Worm (Caenorhabditis elegans) whole organism, mixed stage, embryonic: Measurements from ENCODE around the gene lys-6.

Source experiments
- M03D4.4 ChIP-seq: sonication (generic microtip); optimal IDR thresholded peaks from 2 replicates; lab custom pipeline; 2017; ENCODE audit warnings: mild to moderate bottlenecking, missing genetic modification characterization, missing compliant biosample characterization
- bed-3 ChIP-seq: fragments of 200-800 bp; sonication (Bioruptor generic); optimal IDR thresholded peaks from 3 replicates; lab custom pipeline; 2018; ENCODE audit warnings: mild to moderate bottlenecking, missing genetic modification characterization, moderate library complexity, missing compliant biosample characterization
- blmp-1 ChIP-seq: fragments of 150-350 bp; optimal IDR thresholded peaks from 2 replicates; lab custom pipeline; 2014; ENCODE audit warnings: missing biosample characterization, missing genetic modification characterization
- ceh-39 ChIP-seq: fragments of 150-350 bp; optimal IDR thresholded peaks from 2 replicates; lab custom pipeline; 2014; ENCODE audit warnings: missing biosample characterization, missing genetic modification characterization
- ceh-43 ChIP-seq: fragments of 200-800 bp; sonication (Bioruptor generic); optimal IDR thresholded peaks from 2 replicates; lab custom pipeline; 2018; ENCODE audit warnings: mild to moderate bottlenecking, missing genetic modification characterization, moderate library complexity, missing compliant biosample characterization
- ceh-83 ChIP-seq: fragments of 200-800 bp; sonication (Bioruptor generic); optimal IDR thresholded peaks from 2 replicates; lab custom pipeline; 2018; ENCODE audit warnings: mild to moderate bottlenecking, missing genetic modification characterization, missing compliant biosample characterization
- ces-1 ChIP-seq: fragments of 150-350 bp; optimal IDR thresholded peaks from 2 replicates; lab custom pipeline; 2014; ENCODE audit warnings: missing biosample characterization, missing genetic modification reagents, missing genetic modification characterization
- cnd-1 ChIP-seq: fragments of 200-800 bp; sonication (Bioruptor generic); optimal IDR thresholded peaks from 2 replicates; lab custom pipeline; 2018; ENCODE audit warnings: mild to moderate bottlenecking, missing genetic modification characterization, missing compliant biosample characterization
- drap-1 ChIP-seq: fragments of 200-800 bp; sonication (Bioruptor generic); optimal IDR thresholded peaks from 3 replicates; lab custom pipeline; 2018; ENCODE audit warnings: mild to moderate bottlenecking, missing genetic modification characterization, missing compliant biosample characterization
- elt-1 ChIP-seq: sonication (generic microtip); optimal IDR thresholded peaks from 2 replicates; lab custom pipeline; 2017; ENCODE audit warnings: missing genetic modification characterization, mild to moderate bottlenecking, missing compliant biosample characterization, antibody characterized with exemption, moderate library complexity, borderline replicate concordance; ENCODE audit not compliant: insufficient read depth
- elt-3 ChIP-seq: fragments of 150-350 bp; optimal IDR thresholded peaks from 2 replicates; lab custom pipeline; 2014; ENCODE audit warnings: missing biosample characterization, missing genetic modification characterization
- flh-1 ChIP-seq: fragments of 200-800 bp; sonication (Bioruptor generic); optimal IDR thresholded peaks from 2 replicates; lab custom pipeline; 2018; ENCODE audit warnings: mild to moderate bottlenecking, missing genetic modification characterization, moderate library complexity, missing compliant biosample characterization
- ham-2 ChIP-seq: fragments of 200-800 bp; sonication (Bioruptor generic); optimal IDR thresholded peaks from 2 replicates; lab custom pipeline; 2018; ENCODE audit warnings: mild to moderate bottlenecking, missing genetic modification characterization, missing compliant biosample characterization
- hlh-1 ChIP-seq: fragments of 150-350 bp; optimal IDR thresholded peaks from 2 replicates; lab custom pipeline; 2014; ENCODE audit warnings: missing biosample characterization, missing genetic modification reagents, missing genetic modification characterization
- lin-13 ChIP-seq: fragments of 150-350 bp; optimal IDR thresholded peaks from 2 replicates; lab custom pipeline; 2014; ENCODE audit warnings: missing biosample characterization, missing genetic modification characterization
- lin-32 ChIP-seq: fragments of 200-800 bp; sonication (Bioruptor generic); optimal IDR thresholded peaks from 2 replicates; lab custom pipeline; 2018; ENCODE audit warnings: mild to moderate bottlenecking, missing genetic modification characterization, missing compliant biosample characterization
- lsy-2 ChIP-seq: fragments of 150-350 bp; optimal IDR thresholded peaks from 2 replicates; lab custom pipeline; 2014; ENCODE audit warnings: missing biosample characterization, missing genetic modification characterization
- mab-5 ChIP-seq: fragments of 150-350 bp; optimal IDR thresholded peaks from 2 replicates; lab custom pipeline; 2014; ENCODE audit warnings: missing biosample characterization, missing genetic modification characterization
- mep-1 ChIP-seq: fragments of 150-350 bp; optimal IDR thresholded peaks from 2 replicates; lab custom pipeline; 2017; ENCODE audit warnings: missing biosample characterization, missing genetic modification reagents, missing genetic modification characterization, inconsistent platforms
- mls-2 ChIP-seq: sonication (generic microtip); optimal IDR thresholded peaks from 2 replicates; lab custom pipeline; 2016; ENCODE audit warnings: mild to moderate bottlenecking, missing genetic modification characterization, moderate library complexity, missing compliant biosample characterization
- nhr-2 ChIP-seq: fragments of 150-350 bp; optimal IDR thresholded peaks from 2 replicates; lab custom pipeline; 2014; ENCODE audit warnings: missing biosample characterization, missing genetic modification characterization
- nhr-237 ChIP-seq: fragments of 150-350 bp; optimal IDR thresholded peaks from 2 replicates; lab custom pipeline; 2014; ENCODE audit warnings: missing biosample characterization, missing genetic modification characterization
- nhr-28 ChIP-seq: fragments of 150-350 bp; optimal IDR thresholded peaks from 2 replicates; lab custom pipeline; 2014; ENCODE audit warnings: missing biosample characterization, missing genetic modification characterization
- nhr-76 ChIP-seq: sonication (generic microtip); optimal IDR thresholded peaks from 2 replicates; lab custom pipeline; 2017; ENCODE audit warnings: missing biosample characterization, missing genetic modification characterization
- pha-4 ChIP-seq: fragments of 150-350 bp; optimal IDR thresholded peaks from 2 replicates; lab custom pipeline; 2018; ENCODE audit warnings: missing biosample characterization, missing genetic modification reagents, missing genetic modification characterization
- sem-2 ChIP-seq: fragments of 200-800 bp; sonication (Bioruptor generic); optimal IDR thresholded peaks from 2 replicates; lab custom pipeline; 2018; ENCODE audit warnings: mild to moderate bottlenecking, missing genetic modification characterization, missing compliant biosample characterization
- snpc-4 ChIP-seq: fragments of 150-350 bp; optimal IDR thresholded peaks from 2 replicates; lab custom pipeline; 2014; ENCODE audit warnings: missing biosample characterization, missing genetic modification characterization
- sptf-1 ChIP-seq: sonication (generic microtip); optimal IDR thresholded peaks from 2 replicates; lab custom pipeline; 2017; ENCODE audit warnings: mild to moderate bottlenecking, missing genetic modification characterization, moderate library complexity, missing compliant biosample characterization
- tbx-8 ChIP-seq: fragments of 200-800 bp; sonication (Bioruptor generic); optimal IDR thresholded peaks from 2 replicates; lab custom pipeline; 2018; ENCODE audit warnings: mild to moderate bottlenecking, missing genetic modification characterization, moderate library complexity, missing compliant biosample characterization
- unc-120 ChIP-seq: sonication (generic microtip); optimal IDR thresholded peaks from 2 replicates; lab custom pipeline; 2017; ENCODE audit warnings: missing genetic modification characterization, missing compliant biosample characterization; ENCODE audit not compliant: poor library complexity, severe bottlenecking
- unc-39 ChIP-seq: fragments of 150-350 bp; optimal IDR thresholded peaks from 2 replicates; lab custom pipeline; 2014; ENCODE audit warnings: missing biosample characterization, missing genetic modification characterization
- unc-62 ChIP-seq: fragments of 150-350 bp; optimal IDR thresholded peaks from 2 replicates; lab custom pipeline; 2014; ENCODE audit warnings: missing biosample characterization, missing genetic modification reagents, missing genetic modification characterization
- zip-8 ChIP-seq: fragments of 150-350 bp; optimal IDR thresholded peaks from 2 replicates; lab custom pipeline; 2014; ENCODE audit warnings: missing biosample characterization, missing genetic modification characterization
- ztf-11 ChIP-seq: fragments of 150-350 bp; optimal IDR thresholded peaks from 2 replicates; lab custom pipeline; 2014; ENCODE audit warnings: missing biosample characterization, missing genetic modification characterization

Gene lys-6

DNA sequence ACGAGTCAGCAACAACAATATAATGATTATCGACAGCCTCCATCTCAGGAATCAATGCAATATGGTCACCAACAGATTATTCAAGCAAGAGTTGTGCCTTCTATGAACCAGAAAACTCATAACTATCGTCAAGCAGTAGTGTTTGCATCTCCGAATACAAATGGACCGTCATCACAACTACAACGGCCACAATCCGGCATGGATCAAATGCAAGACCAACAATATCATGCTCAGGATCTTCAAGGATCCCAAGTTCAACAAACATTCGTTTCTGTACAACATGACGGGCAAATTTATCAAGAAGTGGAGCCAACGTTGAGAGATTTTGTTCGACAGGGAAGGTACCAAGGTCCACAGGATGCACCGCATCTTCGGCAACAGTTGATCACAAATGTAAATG, 30.7 kb downstream of the lys-6 start:
- TF ChIP-seq pha-4 (tag; lab: Kevin White, UChicago) (no peak), unc-120 (tag; lab: Kevin White, UChicago) (no peak), sptf-1 (no peak), nhr-2 (tag; lab: Kevin White, UChicago) (no peak), tbx-8 (GFP tag; lab: Kevin White, UChicago) (no peak), nhr-76 (tag; lab: Kevin White, UChicago) (no peak), ceh-83 (GFP tag; lab: Kevin White, UChicago) (no peak), mls-2 (tag; lab: Kevin White, UChicago) (no peak), elt-3 (tag; lab: Kevin White, UChicago) (no peak), hlh-1 (tag; lab: Kevin White, UChicago) (no peak), sem-2 (GFP tag; lab: Kevin White, UChicago) (no peak), mep-1 (tag; lab: Kevin White, UChicago) (no peak), ceh-39 (no peak), zip-8 (tag; lab: Kevin White, UChicago) (no peak), unc-39 (no peak), ham-2 (no peak), lin-32 (GFP tag; lab: Kevin White, UChicago) (no peak), unc-62 (GFP tag; lab: Kevin White, UChicago) (no peak), ztf-11 (tag; lab: Kevin White, UChicago) (no peak), snpc-4 (no peak)

- TF ChIP-seq hlh-1 (tag; lab: Kevin White, UChicago) (no peak), ceh-43 (GFP tag; lab: Kevin White, UChicago) (no peak), mep-1 (tag; lab: Kevin White, UChicago) (no peak), snpc-4 (no peak), lin-32 (GFP tag; lab: Kevin White, UChicago) (no peak), blmp-1 (no peak), mab-5 (no peak), M03D4.4 (tag; lab: Kevin White, UChicago) (no peak), lsy-2 (tag; lab: Kevin White, UChicago) (no peak), lin-13 (tag; lab: Kevin White, UChicago) (no peak), nhr-76 (tag; lab: Kevin White, UChicago) (no peak), unc-120 (tag; lab: Kevin White, UChicago) (peak; percentile 37), bed-3 (GFP tag; lab: Kevin White, UChicago) (no peak), nhr-237 (tag; lab: Kevin White, UChicago) (no peak), unc-39 (no peak), ces-1 (peak; percentile 40), elt-1 (tag; lab: Kevin White, UChicago) (no peak), sptf-1 (peak; percentile 33), drap-1 (GFP tag; lab: Kevin White, UChicago) (peak; percentile 40), zip-8 (tag; lab: Kevin White, UChicago) (no peak), unc-62 (GFP tag; lab: Kevin White, UChicago) (no peak), nhr-28 (tag; lab: Kevin White, UChicago) (no peak), cnd-1 (tag; lab: Kevin White, UChicago) (peak; percentile 13), ceh-83 (GFP tag; lab: Kevin White, UChicago) (no peak), ceh-39 (no peak), mls-2 (tag; lab: Kevin White, UChicago) (no peak), flh-1 (GFP tag; lab: Kevin White, UChicago) (no peak)
Measured at ce11 chrIV:11594191-11594673, 33.5 kb downstream of the lys-6 start, which contains the start of gene mig-38. Gene mig-38 (plus strand): TSS chrIV:11594244.

DNA sequence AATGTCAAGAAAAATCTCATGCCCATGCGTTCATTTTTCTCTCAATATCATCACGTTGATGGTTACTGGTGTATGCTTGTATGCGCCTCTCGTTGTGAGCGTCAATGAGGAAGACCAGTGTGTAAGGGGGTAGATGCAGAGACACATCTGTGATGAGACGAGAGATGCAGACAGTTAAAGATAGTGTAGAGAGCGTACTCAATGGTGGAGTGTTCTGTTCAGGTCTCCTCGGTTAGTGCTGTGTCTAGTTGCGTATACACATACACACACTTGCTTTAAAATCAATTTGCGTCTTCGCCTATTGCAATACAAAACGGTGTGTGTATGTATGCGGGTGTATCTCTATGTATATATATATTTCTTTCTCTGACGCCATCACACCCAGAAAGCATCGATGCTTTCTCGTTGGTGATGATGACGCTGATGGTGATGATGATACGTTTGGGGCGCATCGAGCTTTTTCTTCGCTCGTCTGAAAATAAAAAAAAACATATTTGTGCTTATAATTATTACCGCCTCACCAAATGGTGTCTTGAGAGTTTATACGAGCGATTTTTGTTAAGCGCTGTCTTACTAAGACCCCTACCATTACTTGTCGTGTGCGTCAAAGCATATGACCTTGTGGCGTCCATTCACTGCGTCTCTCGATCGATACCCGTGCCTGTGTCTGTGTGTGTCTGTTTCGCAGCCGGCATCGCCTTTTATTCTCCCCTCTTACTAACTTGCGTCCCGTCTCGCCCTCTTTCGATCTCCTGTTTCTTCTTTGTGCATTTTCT, 34.1 kb downstream of the lys-6 start, which contains the start of gene F40F11.3:
Gene F40F11.3 (minus strand): TSS at position 589 of the 776 bp plus-strand sequence.
- TF ChIP-seq unc-120 (tag; lab: Kevin White, UChicago) (peak; percentile 43), drap-1 (GFP tag; lab: Kevin White, UChicago) (peak; percentile 58), lin-32 (GFP tag; lab: Kevin White, UChicago) (peak; percentile 50), lin-13 (tag; lab: Kevin White, UChicago) (peak; percentile 11), ces-1 (peak; percentile 96), mls-2 (tag; lab: Kevin White, UChicago) (peak; percentile 45), zip-8 (tag; lab: Kevin White, UChicago) (peak; percentile 32), unc-62 (GFP tag; lab: Kevin White, UChicago) (peak; percentile 87), ceh-43 (GFP tag; lab: Kevin White, UChicago) (no peak), pha-4 (tag; lab: Kevin White, UChicago) (peak; percentile 98), unc-39 (no peak), elt-3 (tag; lab: Kevin White, UChicago) (no peak), nhr-28 (tag; lab: Kevin White, UChicago) (peak; percentile 15), mep-1 (tag; lab: Kevin White, UChicago) (peak; percentile 79), nhr-237 (tag; lab: Kevin White, UChicago) (peak; percentile 90), ceh-39 (peak; percentile 53), mab-5 (peak; percentile 12), M03D4.4 (tag; lab: Kevin White, UChicago) (no peak), nhr-2 (tag; lab: Kevin White, UChicago) (peak; percentile 35), bed-3 (GFP tag; lab: Kevin White, UChicago) (peak; percentile 24), snpc-4 (no peak), ceh-83 (GFP tag; lab: Kevin White, UChicago) (no peak), cnd-1 (tag; lab: Kevin White, UChicago) (peak; percentile 65), ham-2 (peak; percentile 59), lsy-2 (tag; lab: Kevin White, UChicago) (no peak), hlh-1 (tag; lab: Kevin White, UChicago) (peak; percentile 64)
